Worm (Caenorhabditis elegans) whole organism, late embryonic: ENCODE data around the gene B0416.4.

Experiments used
- K09A11.1 ChIP-seq: sonication (generic microtip); optimal IDR thresholded peaks from 2 replicates; lab custom pipeline; 2017; ENCODE audit warnings: antibody characterized with exemption, mild to moderate bottlenecking, missing genetic modification characterization, missing compliant biosample characterization; ENCODE audit not compliant: insufficient read depth
- ahr-1 ChIP-seq: sonication (generic microtip); optimal IDR thresholded peaks from 2 replicates; lab custom pipeline; 2016; ENCODE audit warnings: missing genetic modification characterization, missing compliant biosample characterization
- ama-1 ChIP-seq: fragments of 150-350 bp; optimal IDR thresholded peaks from 2 replicates; lab custom pipeline; 2014
- ceh-14 ChIP-seq: sonication (generic microtip); optimal IDR thresholded peaks from 2 replicates; lab custom pipeline; 2016; ENCODE audit warnings: missing genotype, missing genetic modification characterization, missing compliant biosample characterization
- ceh-18 ChIP-seq: sonication (generic microtip); optimal IDR thresholded peaks from 2 replicates; lab custom pipeline; 2016; ENCODE audit warnings: missing genetic modification characterization, missing compliant biosample characterization
- ceh-22 ChIP-seq: sonication (generic microtip); optimal IDR thresholded peaks from 2 replicates; lab custom pipeline; 2017; ENCODE audit warnings: missing biosample characterization, missing genetic modification characterization
- ceh-30 ChIP-seq: fragments of 150-350 bp; optimal IDR thresholded peaks from 2 replicates; lab custom pipeline; 2014; ENCODE audit warnings: missing biosample characterization, missing genetic modification characterization
- ceh-31 ChIP-seq: sonication (generic microtip); optimal IDR thresholded peaks from 2 replicates; lab custom pipeline; 2016; ENCODE audit warnings: missing genetic modification characterization, missing compliant biosample characterization
- ceh-48 ChIP-seq: sonication (generic microtip); optimal IDR thresholded peaks from 2 replicates; lab custom pipeline; 2016; ENCODE audit warnings: missing genetic modification characterization, inconsistent platforms, missing compliant biosample characterization
- ceh-9 ChIP-seq: sonication (generic microtip); optimal IDR thresholded peaks from 2 replicates; lab custom pipeline; 2016; ENCODE audit warnings: mild to moderate bottlenecking, missing genetic modification characterization, inconsistent platforms, missing compliant biosample characterization
- elt-2 ChIP-seq: sonication (generic microtip); optimal IDR thresholded peaks from 2 replicates; lab custom pipeline; 2016; ENCODE audit warnings: missing genetic modification reagents, missing genetic modification characterization, missing compliant biosample characterization
- elt-4 ChIP-seq: sonication (generic microtip); optimal IDR thresholded peaks from 2 replicates; lab custom pipeline; 2016; ENCODE audit warnings: missing genetic modification characterization, missing compliant biosample characterization
- ets-4 ChIP-seq: sonication (generic microtip); optimal IDR thresholded peaks from 2 replicates; lab custom pipeline; 2016; ENCODE audit warnings: missing genetic modification characterization, missing compliant biosample characterization
- eyg-1 ChIP-seq: sonication (generic microtip); optimal IDR thresholded peaks from 2 replicates; lab custom pipeline; 2016; ENCODE audit warnings: missing genotype, missing genetic modification characterization, missing compliant biosample characterization
- fkh-6 ChIP-seq: sonication (generic microtip); optimal IDR thresholded peaks from 2 replicates; lab custom pipeline; 2016; ENCODE audit warnings: missing genetic modification characterization, missing compliant biosample characterization
- gmeb-2 ChIP-seq: sonication (generic microtip); optimal IDR thresholded peaks from 2 replicates; lab custom pipeline; 2016; ENCODE audit warnings: missing genetic modification characterization, inconsistent platforms, missing compliant biosample characterization
- hlh-13 ChIP-seq: fragments of 200-800 bp; sonication (Bioruptor generic); optimal IDR thresholded peaks from 2 replicates; lab custom pipeline; 2018; ENCODE audit warnings: mild to moderate bottlenecking, missing genetic modification characterization, missing compliant biosample characterization
- hlh-15 ChIP-seq: sonication (generic microtip); optimal IDR thresholded peaks from 2 replicates; lab custom pipeline; 2016; ENCODE audit warnings: missing genetic modification characterization, missing compliant biosample characterization
- hlh-30 ChIP-seq: sonication (generic microtip); optimal IDR thresholded peaks from 2 replicates; lab custom pipeline; 2017; ENCODE audit warnings: antibody characterized with exemption, missing genetic modification characterization, missing compliant biosample characterization; ENCODE audit not compliant: insufficient read depth
- hlh-8 ChIP-seq: sonication (generic microtip); optimal IDR thresholded peaks from 2 replicates; lab custom pipeline; 2016; ENCODE audit warnings: missing genotype, missing genetic modification characterization, missing compliant biosample characterization
- lin-11 ChIP-seq: fragments of 200-800 bp; sonication (Bioruptor generic); optimal IDR thresholded peaks from 2 replicates; lab custom pipeline; 2018; ENCODE audit warnings: mild to moderate bottlenecking, missing genetic modification characterization, missing compliant biosample characterization
- nhr-11 ChIP-seq: fragments of 150-350 bp; optimal IDR thresholded peaks from 2 replicates; lab custom pipeline; 2014; ENCODE audit warnings: missing biosample characterization, missing genetic modification characterization
- nhr-232 ChIP-seq: sonication (generic microtip); optimal IDR thresholded peaks from 2 replicates; lab custom pipeline; 2016; ENCODE audit warnings: missing genetic modification characterization, missing compliant biosample characterization
- odd-2 ChIP-seq: sonication (generic microtip); optimal IDR thresholded peaks from 2 replicates; lab custom pipeline; 2017; ENCODE audit warnings: antibody characterized with exemption, mild to moderate bottlenecking, missing genetic modification characterization, missing compliant biosample characterization
- pag-3 ChIP-seq: sonication (generic microtip); optimal IDR thresholded peaks from 2 replicates; lab custom pipeline; 2016; ENCODE audit warnings: missing compliant biosample characterization, missing genetic modification characterization, borderline replicate concordance
- pax-1 ChIP-seq: fragments of 150-350 bp; optimal IDR thresholded peaks from 2 replicates; lab custom pipeline; 2014; ENCODE audit warnings: missing biosample characterization, missing genetic modification characterization
- pha-2 ChIP-seq: sonication (generic microtip); optimal IDR thresholded peaks from 2 replicates; lab custom pipeline; 2017; ENCODE audit warnings: mild to moderate bottlenecking, missing genetic modification characterization, missing compliant biosample characterization
- pha-4 ChIP-seq: fragments of 150-350 bp; optimal IDR thresholded peaks from 2 replicates; lab custom pipeline; 2018; ENCODE audit warnings: missing biosample characterization, missing genetic modification reagents, missing genetic modification characterization
- pqm-1 ChIP-seq: sonication (generic microtip); optimal IDR thresholded peaks from 2 replicates; lab custom pipeline; 2016; ENCODE audit warnings: missing genetic modification characterization, missing compliant biosample characterization
- pros-1 ChIP-seq: fragments of 150-350 bp; optimal IDR thresholded peaks from 2 replicates; lab custom pipeline; 2014; ENCODE audit warnings: missing biosample characterization, missing genetic modification reagents, missing genetic modification characterization
- ref-2 ChIP-seq: sonication (generic microtip); optimal IDR thresholded peaks from 2 replicates; lab custom pipeline; 2016; ENCODE audit warnings: missing genetic modification characterization, missing compliant biosample characterization
- rnt-1 ChIP-seq: sonication (generic microtip); optimal IDR thresholded peaks from 2 replicates; lab custom pipeline; 2016; ENCODE audit warnings: missing genetic modification characterization, missing compliant biosample characterization
- sox-2 ChIP-seq: fragments of 200-800 bp; sonication (Bioruptor generic); IDR thresholded peaks from 2 replicates; pipeline ENCODE4 v1.3.6; 2022; ENCODE audit warnings: missing genetic modification reagents, missing genetic modification characterization, missing compliant biosample characterization
- sox-4 ChIP-seq: sonication (generic microtip); optimal IDR thresholded peaks from 2 replicates; lab custom pipeline; 2017; ENCODE audit warnings: mild to moderate bottlenecking, missing genetic modification characterization, inconsistent platforms, missing compliant biosample characterization
- syd-9 ChIP-seq: sonication (generic microtip); optimal IDR thresholded peaks from 2 replicates; lab custom pipeline; 2016; ENCODE audit warnings: mild to moderate bottlenecking, missing genetic modification characterization, moderate library complexity, missing compliant biosample characterization
- tbx-7 ChIP-seq: sonication (generic microtip); optimal IDR thresholded peaks from 2 replicates; lab custom pipeline; 2016; ENCODE audit warnings: missing genotype, missing genetic modification characterization, missing compliant biosample characterization
- ttx-3 ChIP-seq: sonication (generic microtip); optimal IDR thresholded peaks from 2 replicates; lab custom pipeline; 2016; ENCODE audit warnings: missing genetic modification reagents, missing genetic modification characterization, missing compliant biosample characterization
- unc-3 ChIP-seq, 2 experiments: fragments of 200-800 bp in 1 of 2; sonication (Bioruptor generic) in 1 of 2; sonication (generic microtip) in 1 of 2; conservative IDR thresholded peaks in 1 of 2; optimal IDR thresholded peaks in 1 of 2; 2 replicates each; pipeline versions ENCODE4 v1.3.6 to Lab custom; 2016 to 2022; ENCODE audit warnings: missing compliant biosample characterization in 2 of 2, missing genetic modification characterization in 2 of 2, missing genetic modification reagents in 1 of 2
- unc-42 ChIP-seq: sonication (generic microtip); optimal IDR thresholded peaks from 2 replicates; lab custom pipeline; 2016; ENCODE audit warnings: missing genotype, missing genetic modification characterization, missing compliant biosample characterization
- zip-5 ChIP-seq: sonication (generic microtip); optimal IDR thresholded peaks from 2 replicates; lab custom pipeline; 2016; ENCODE audit warnings: missing genetic modification characterization, missing compliant biosample characterization

The B0416.4 gene

ce11 chrX:9255993-9256392 lies 22.8 kb upstream of the B0416.4 start:
- TF ChIP-seq ceh-9 (tag; lab: Kevin White, UChicago) = no peak
- TF ChIP-seq, all 69 proteins: peak for 0

ce11 chrX:9259552-9259951 lies 19.2 kb upstream of the B0416.4 start, which contains the start of gene F18G5.1:
Gene F18G5.1, plus strand, starts transcription at chrX:9259852.
- TF ChIP-seq pqm-1 (no peak), fkh-6 (tag; lab: Kevin White, UChicago) (no peak), pax-1 (tag; lab: Kevin White, UChicago) (no peak), K09A11.1 (no peak), tbx-7 (tag; lab: Kevin White, UChicago) (no peak), ceh-22 (tag; lab: Kevin White, UChicago) (no peak), ets-4 (tag; lab: Kevin White, UChicago) (no peak), ttx-3 (tag; lab: Kevin White, UChicago) (no peak), nhr-11 (tag; lab: Kevin White, UChicago) (no peak), hlh-8 (no peak), sox-4 (tag; lab: Kevin White, UChicago) (no peak), elt-2 (tag; lab: Kevin White, UChicago) (no peak)

- TF ChIP-seq elt-2 (tag; lab: Kevin White, UChicago) (peak; percentile 5), rnt-1 (tag; lab: Kevin White, UChicago) (no peak)
- TF ChIP-seq, all 69 proteins: peak for 1
These were observed 17.0 kb upstream of the B0416.4 start for ce11 chrX:9261626-9262189.

ce11 chrX:9264231-9264630 lies 14.5 kb upstream of the B0416.4 start, which contains the start of gene F18G5.6:
Gene F18G5.6, minus strand, starts transcription at chrX:9264331.
- TF ChIP-seq gmeb-2 (no peak), pha-2 (tag; lab: Kevin White, UChicago) (no peak), pax-1 (tag; lab: Kevin White, UChicago) (no peak), sox-2 (no peak), pha-4 (tag; lab: Kevin White, UChicago) (no peak), ceh-18 (tag; lab: Kevin White, UChicago) (no peak), pros-1 (tag; lab: Kevin White, UChicago) (no peak), hlh-15 (no peak), nhr-232 (tag; lab: Kevin White, UChicago) (no peak), hlh-30 (tag; lab: Kevin White, UChicago) (no peak), zip-5 (tag; lab: Kevin White, UChicago) (no peak), ama-1 (lab: Kevin White, UChicago) (no peak), ahr-1 (tag; lab: Kevin White, UChicago) (no peak), hlh-8 (no peak), ttx-3 (tag; lab: Kevin White, UChicago) (no peak), ceh-48 (tag; lab: Kevin White, UChicago) (no peak), odd-2 (tag; lab: Kevin White, UChicago) (no peak), ceh-30 (tag; lab: Kevin White, UChicago) (no peak)

ce11 chrX:9264636-9265035 lies 14.1 kb upstream of the B0416.4 start:
- TF ChIP-seq hlh-13 (GFP tag; lab: Kevin White, UChicago) = no peak
- TF ChIP-seq pax-1 (tag; lab: Kevin White, UChicago) = no peak
- TF ChIP-seq syd-9 (tag; lab: Kevin White, UChicago) = no peak
- TF ChIP-seq hlh-30 (tag; lab: Kevin White, UChicago) = peak; percentile 38
- TF ChIP-seq ceh-30 (tag; lab: Kevin White, UChicago) = no peak
- TF ChIP-seq tbx-7 (tag; lab: Kevin White, UChicago) = no peak
- TF ChIP-seq, all 69 proteins: peak for 1

- TF ChIP-seq unc-42 (no peak), pqm-1 (no peak), unc-3 (GFP tag; conservative IDR thresholded peaks at IDR 0.05; lab: Robert Waterston, UW) (no peak), unc-3 (tag; optimal IDR thresholded peaks at IDR 0.05; lab: Kevin White, UChicago) (no peak), ceh-14 (no peak), pha-2 (tag; lab: Kevin White, UChicago) (no peak), tbx-7 (tag; lab: Kevin White, UChicago) (no peak), lin-11 (no peak), ahr-1 (tag; lab: Kevin White, UChicago) (no peak), hlh-13 (GFP tag; lab: Kevin White, UChicago) (no peak), eyg-1 (no peak), sox-2 (no peak), pag-3 (tag; lab: Kevin White, UChicago) (no peak), ref-2 (tag; lab: Kevin White, UChicago) (no peak), pax-1 (tag; lab: Kevin White, UChicago) (no peak), elt-4 (tag; lab: Kevin White, UChicago) (no peak), ceh-31 (no peak)
These were observed 12.2 kb upstream of the B0416.4 start for ce11 chrX:9266512-9266911.
